Worm (Caenorhabditis elegans) whole organism, L4/young adult: Measurements from ENCODE around the gene C01B10.3.
A peak's percentile ranks its signal among the peaks of the same experiment; 100 is the strongest.
"Not testable (repeated sequence)": the region's sequence is repeated elsewhere in the genome, so short reads cannot be mapped to it uniquely, and the experiment has no call there.

Experiments
- W03F9.2 ChIP-seq: fragments of 150-350 bp; optimal IDR thresholded peaks from 2 replicates; lab custom pipeline; 2014; ENCODE audit warnings: missing biosample characterization, missing genetic modification characterization
- dao-5 ChIP-seq: sonication (generic microtip); optimal IDR thresholded peaks from 2 replicates; lab custom pipeline; 2016; ENCODE audit warnings: missing genotype, missing genetic modification characterization, moderate library complexity, missing compliant biosample characterization
- him-1 ChIP-seq: sonication (generic microtip); optimal IDR thresholded peaks from 2 replicates; lab custom pipeline; 2016; ENCODE audit warnings: missing genotype, missing genetic modification reagents, missing genetic modification characterization, missing compliant biosample characterization

C01B10.3 gene

ce11 chrIV:6598740-6599139 lies 22.4 kb downstream of the C01B10.3 start, which contains the start of gene nspb-5:
TSS of gene nspb-5 (plus strand) at chrIV:6599040.
- TF ChIP-seq W03F9.2; dao-5 (tag; lab: Kevin White, UChicago); him-1: not testable (repeated sequence)

DNA sequence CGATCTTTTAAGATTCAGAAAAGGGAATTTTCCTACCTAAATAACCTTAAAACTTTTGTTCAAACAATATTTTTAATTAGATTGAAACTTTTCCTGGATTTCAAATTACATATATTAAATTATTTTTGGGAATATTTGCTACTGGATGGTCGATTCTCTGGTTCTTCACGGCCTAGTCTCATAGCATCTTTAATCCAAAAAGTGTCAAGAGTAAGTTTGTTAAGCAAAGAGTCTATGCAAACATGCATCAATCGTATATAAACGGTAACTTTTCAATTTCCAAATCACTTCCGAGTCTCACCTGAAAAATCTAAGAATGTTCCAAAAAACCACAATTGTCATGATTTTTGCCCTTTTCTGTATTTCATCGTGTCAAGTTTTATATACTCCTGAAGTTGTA lies 23.2 kb downstream of the C01B10.3 start, which contains the start of gene nspb-4:
TSS of gene nspb-4 (plus strand) at position 301 of the 400 bp plus-strand sequence.
- not testable (repeated sequence) for TF ChIP-seq W03F9.2; dao-5 (tag; lab: Kevin White, UChicago); him-1

DNA sequence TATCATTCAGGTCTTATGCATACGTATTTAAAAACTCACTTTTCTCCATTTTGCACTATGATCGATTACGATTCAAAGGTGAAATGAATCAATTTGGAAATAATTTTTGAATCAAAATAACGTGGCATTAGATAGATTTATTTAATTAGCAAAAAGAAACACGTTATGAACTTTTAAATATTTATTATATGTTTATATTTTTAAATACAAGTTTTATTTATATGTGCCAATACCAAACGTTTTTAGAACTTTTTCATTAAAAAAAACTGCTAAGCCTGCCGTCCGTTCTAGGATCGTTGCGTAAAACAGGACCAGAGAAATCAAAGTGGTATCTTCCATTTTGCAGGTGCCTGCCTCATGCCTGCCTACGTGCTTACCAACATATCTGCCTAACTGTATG lies 23.9 kb downstream of the C01B10.3 start, which contains the start of gene F38A5.6:
TSS of gene F38A5.6 (minus strand) at position 101 of the 400 bp plus-strand sequence.
- TF ChIP-seq him-1 (no peak), W03F9.2 (no peak), dao-5 (tag; lab: Kevin White, UChicago) (no peak)

DNA sequence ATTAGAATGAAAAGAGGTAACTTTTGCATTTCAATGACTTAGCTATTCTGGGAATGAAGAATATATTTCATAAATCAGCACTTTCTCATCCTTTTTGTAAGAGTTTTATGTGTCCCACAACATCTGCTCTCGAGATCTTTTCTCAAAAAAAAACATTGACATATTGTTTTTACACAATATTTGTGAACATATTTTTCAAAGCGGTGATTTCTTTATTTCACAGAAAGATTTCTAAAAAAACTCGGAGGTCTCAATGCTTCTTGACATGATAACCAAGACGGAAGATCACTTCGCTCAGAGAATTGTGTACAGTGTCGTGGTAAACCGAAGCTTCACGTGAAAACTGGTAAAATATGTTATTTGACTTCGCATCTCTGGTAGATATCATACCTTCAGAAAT lies 25.2 kb downstream of the C01B10.3 start, which contains the start of gene F38A5.22:
TSS of gene F38A5.22 (minus strand) at position 29 of the 400 bp plus-strand sequence.
- TF ChIP-seq him-1 (no peak), dao-5 (tag; lab: Kevin White, UChicago) (no peak), W03F9.2 (no peak)

DNA sequence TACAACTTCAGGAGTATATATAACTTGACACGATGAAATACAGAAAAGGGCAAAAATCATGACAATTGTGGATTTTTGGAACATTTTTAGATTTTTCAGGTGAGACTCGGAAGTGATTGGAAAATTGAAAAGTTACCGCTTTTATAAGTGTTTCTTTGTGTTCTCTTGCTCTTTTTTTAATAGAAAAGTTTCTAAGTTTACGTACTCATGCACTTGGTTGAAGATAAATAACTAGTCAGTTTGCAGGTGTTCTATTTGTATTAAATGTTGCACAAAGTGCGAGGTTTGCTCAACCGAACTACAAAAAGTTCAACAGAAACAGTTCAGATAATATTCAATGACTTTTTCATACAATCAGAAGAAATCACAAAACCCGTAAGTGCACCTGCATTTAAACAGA lies 26.3 kb downstream of the C01B10.3 start, which contains the start of gene nspb-3:
TSS of gene nspb-3 (minus strand) at position 101 of the 400 bp plus-strand sequence.
- TF ChIP-seq him-1; dao-5 (tag; lab: Kevin White, UChicago); W03F9.2: not testable (repeated sequence)

- not testable (repeated sequence) for TF ChIP-seq him-1; W03F9.2; dao-5 (tag; lab: Kevin White, UChicago)
Observed at ce11 chrIV:6591010-6591746, 30.0 kb downstream of the C01B10.3 start, which contains the start of the genes nspb-1 and nspb-2. TSS of gene nspb-1 (minus strand) at chrIV:6591110. TSS of gene nspb-2 (plus strand) at chrIV:6591696.

ce11 chrIV:6590029-6590428 lies 31.1 kb downstream of the C01B10.3 start, which contains the start of the genes lec-11 and irld-7:
TSS of gene lec-11 (minus strand) at chrIV:6590154.
TSS of gene irld-7 (plus strand) at chrIV:6590360.
- TF ChIP-seq dao-5 (tag; lab: Kevin White, UChicago) (no peak), W03F9.2 (no peak), him-1 (no peak)

DNA sequence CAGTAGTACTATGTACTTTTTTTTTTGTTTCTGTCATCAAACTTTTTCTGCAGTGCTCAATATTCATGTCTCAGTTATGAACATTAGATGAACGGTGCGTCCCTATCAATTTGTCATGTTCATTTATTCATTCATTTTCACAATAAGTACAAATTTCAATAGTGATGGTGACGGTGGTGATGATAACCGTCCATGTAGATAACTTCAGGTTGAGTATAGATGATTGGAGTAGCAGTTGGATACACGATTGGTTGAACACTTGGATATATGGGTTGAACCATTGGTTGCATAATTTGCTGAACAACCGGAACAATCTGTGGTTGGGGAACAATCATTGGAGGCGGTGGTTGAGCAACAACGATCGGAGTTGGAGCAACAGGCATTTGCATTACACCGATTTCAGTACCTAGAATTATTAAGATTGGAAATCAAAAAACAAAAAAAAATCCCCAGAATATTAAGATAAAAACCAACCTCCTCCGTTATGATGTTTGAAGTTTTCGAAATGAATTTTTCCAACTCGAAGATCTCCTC lies 33.0 kb downstream of the C01B10.3 start:
- TF ChIP-seq dao-5 (tag; lab: Kevin White, UChicago) (no peak), him-1 (no peak), W03F9.2 (no peak)

ce11 chrIV:6585397-6585921 lies 35.7 kb downstream of the C01B10.3 start, which contains the start of the genes F38A5.2 and dnj-11:
TSS of gene F38A5.2 (minus strand) at chrIV:6585400.
TSS of gene dnj-11 (plus strand) at chrIV:6585871.
- TF ChIP-seq dao-5 (tag; lab: Kevin White, UChicago) (no peak), W03F9.2 (peak; percentile 92), him-1 (peak; percentile 27)

ce11 chrIV:6582604-6583003 lies 38.5 kb downstream of the C01B10.3 start, which contains the start of gene odr-8:
TSS of gene odr-8 (minus strand) at chrIV:6582704.
- TF ChIP-seq him-1 (no peak), dao-5 (tag; lab: Kevin White, UChicago) (no peak), W03F9.2 (no peak)

- TF ChIP-seq him-1: no peak
- no peak for TF ChIP-seq W03F9.2
- no peak for TF ChIP-seq dao-5 (tag; lab: Kevin White, UChicago)
Observed at ce11 chrIV:6581658-6582057, 39.5 kb downstream of the C01B10.3 start.

DNA sequence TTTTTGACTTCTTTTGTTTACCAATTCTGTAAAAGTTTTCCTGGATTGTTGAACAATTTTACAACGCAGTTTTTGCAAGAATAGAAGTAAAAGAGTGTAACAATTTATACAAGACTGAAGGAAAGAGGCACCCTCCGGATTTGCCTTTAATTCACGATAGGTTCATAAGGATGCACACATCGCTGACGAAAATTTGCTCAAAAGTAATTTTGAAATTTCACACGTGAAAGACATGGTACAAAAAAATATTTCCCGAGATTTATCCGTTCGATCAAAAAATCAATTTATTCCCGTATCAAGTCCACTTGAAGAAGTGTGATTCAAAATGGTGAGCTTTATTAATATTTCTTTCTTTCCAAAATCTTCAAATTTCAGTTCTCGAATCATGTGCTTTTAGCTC lies 43.2 kb downstream of the C01B10.3 start, which contains the start of gene C43G2.3:
TSS of gene C43G2.3 (plus strand) at position 301 of the 400 bp plus-strand sequence.
- TF ChIP-seq dao-5 (tag; lab: Kevin White, UChicago) (no peak), W03F9.2 (no peak), him-1 (no peak)

ce11 chrIV:6576728-6577101 lies 44.4 kb downstream of the C01B10.3 start:
- TF ChIP-seq him-1 (no peak), dao-5 (tag; lab: Kevin White, UChicago) (no peak), W03F9.2 (no peak)
